Fruit fly (Drosophila melanogaster): ENCODE results near the gene Bre1.
A peak's percentile ranks its signal among the peaks of the same experiment; 100 is the strongest.

Bre1 gene

dm6 chr3L:5808101-5808433 lies 14.1 kb upstream of the Bre1 start (continued):
- TF ChIP-seq CG42726 (GFP tag; IDR thresholded peaks at IDR 0.05; ENCODE audit: partially characterized antibody) (no peak), chinmo (GFP tag; IDR thresholded peaks at IDR 0.05; ENCODE audit: partially characterized antibody) (no peak), repo (GFP tag; optimal IDR thresholded peaks at IDR 0.05) (no peak), ranshi (GFP tag; IDR thresholded peaks at IDR 0.05) (no peak), CG6175 (GFP tag; IDR thresholded peaks at IDR 0.05) (no peak), Med (GFP tag) (peak; percentile 16), Pdp1 (GFP tag; optimal IDR thresholded peaks at IDR 0.05) (peak; percentile 4 to 43), CG12391 (tag; optimal IDR thresholded peaks at IDR 0.05) (peak; percentile 28)

dm6 chr3L:5807370-5808100 lies 13.5 kb upstream of the Bre1 start:
- TF ChIP-seq sob (GFP tag; IDR thresholded peaks at IDR 0.05) (0 out of 2 replicates have a peak, but pooled peaks have one; percentile 47), zen (tag; optimal IDR thresholded peaks at IDR 0.05) (peak; percentile 25), Fer1 (GFP tag; optimal IDR thresholded peaks at IDR 0.05) (peak; percentile 61), sd (tag; optimal IDR thresholded peaks at IDR 0.05) (peak; percentile 59), stc (GFP tag; IDR thresholded peaks at IDR 0.05) (peak; percentile 30; the same call in 1 of the 2 replicates), Med (GFP tag) (peak; percentile 75), dpn (GFP tag; optimal IDR thresholded peaks at IDR 0.05) (peak in 1 of 2 experiments; percentile 10), lab (GFP tag; optimal IDR thresholded peaks at IDR 0.05) (peak; percentile 48), BtbVII (GFP tag; optimal IDR thresholded peaks at IDR 0.05) (peak; percentile 5), ATbp (GFP tag; optimal IDR thresholded peaks at IDR 0.05) (peak; percentile 25), CG12104 (GFP tag; optimal IDR thresholded peaks at IDR 0.05) (no peak), Hr78 (GFP tag; optimal IDR thresholded peaks at IDR 0.05) (no peak), CG4730 (GFP tag; IDR thresholded peaks at IDR 0.05) (no peak), dysf (GFP tag; IDR thresholded peaks at IDR 0.05) (peak; percentile 33; the same call in 1 of the 3 replicates), C15 (GFP tag; IDR thresholded peaks at IDR 0.05) (0 out of 3 replicates have a peak, but pooled peaks have one; percentile 33), exex (tag; optimal IDR thresholded peaks at IDR 0.05) (peak; percentile 70), cwo (GFP tag; optimal IDR thresholded peaks at IDR 0.05) (peak; percentile 34), trh (GFP tag; optimal IDR thresholded peaks at IDR 0.05) (no peak), CG6254 (GFP tag; optimal IDR thresholded peaks at IDR 0.05) (no peak), CG9797 (GFP tag; optimal IDR thresholded peaks at IDR 0.05) (no peak), kni (GFP tag; optimal IDR thresholded peaks at IDR 0.05) (peak; percentile 1), CG13624 (GFP tag; optimal IDR thresholded peaks at IDR 0.05) (no peak), CG18599 (GFP tag; optimal IDR thresholded peaks at IDR 0.05) (peak; percentile 45), CG12071 (GFP tag; optimal IDR thresholded peaks at IDR 0.05) (peak; percentile 25), Rfx (GFP tag; IDR thresholded peaks at IDR 0.05) (0 out of 2 replicates have a peak, but pooled peaks have one; percentile 43), kah (GFP tag; optimal IDR thresholded peaks at IDR 0.05) (no peak), CG17186 (GFP tag; optimal IDR thresholded peaks at IDR 0.05) (no peak), Atf6 (GFP tag; IDR thresholded peaks at IDR 0.05) (peak; percentile 45), Poxn (GFP tag; IDR thresholded peaks at IDR 0.05) (no peak), Pdp1 (GFP tag; optimal IDR thresholded peaks at IDR 0.05) (no peak), CG9932 (GFP tag; IDR thresholded peaks at IDR 0.05) (no peak), sim (GFP tag; IDR thresholded peaks at IDR 0.05) (no peak), crol (GFP tag; IDR thresholded peaks at IDR 0.05) (peak; percentile 37; the same call in 1 of the 2 replicates), nom (GFP tag; optimal IDR thresholded peaks at IDR 0.05) (peak; percentile 42), vvl (GFP tag; IDR thresholded peaks at IDR 0.05) (no peak), CG17359 (tag; optimal IDR thresholded peaks at IDR 0.05) (peak; percentile 1), HHEX (GFP tag; optimal IDR thresholded peaks at IDR 0.05) (peak; percentile 46), CG6813 (GFP tag; optimal IDR thresholded peaks at IDR 0.05) (peak; percentile 50), CoRest (tag; optimal IDR thresholded peaks at IDR 0.05) (no peak), CG4360 (GFP tag; IDR thresholded peaks at IDR 0.05) (0 out of 2 replicates have a peak, but pooled peaks have one; percentile 10), wdn (GFP tag; IDR thresholded peaks at IDR 0.05) (no peak)

Measured in whole organism, embryonic.